Worm (Caenorhabditis elegans) whole organism, early embryonic: ENCODE results near the gene R07H5.9.

ENCODE experiments used
- aly-1 ChIP-seq: sonication (generic microtip); optimal IDR thresholded peaks from 2 replicates; lab custom pipeline; 2016; ENCODE audit warnings: missing genetic modification characterization, missing compliant biosample characterization
- ama-1 ChIP-seq: fragments of 150-350 bp; optimal IDR thresholded peaks from 2 replicates; lab custom pipeline; 2014
- flt-1 ChIP-seq: fragments of 200-800 bp; sonication (Bioruptor generic); IDR thresholded peaks from 2 replicates; pipeline ENCODE4 v1.3.6; 2022; ENCODE audit warnings: missing genetic modification characterization, missing compliant biosample characterization
- hmbx-1 ChIP-seq: sonication (generic microtip); optimal IDR thresholded peaks from 2 replicates; lab custom pipeline; 2016; ENCODE audit warnings: mild to moderate bottlenecking, missing genetic modification characterization, missing compliant biosample characterization
- hmg-4 ChIP-seq: fragments of 200-800 bp; sonication (Bioruptor generic); optimal IDR thresholded peaks from 2 replicates; lab custom pipeline; 2018; ENCODE audit warnings: mild to moderate bottlenecking, missing genetic modification characterization, missing compliant biosample characterization
- hnd-1 ChIP-seq: sonication (generic microtip); optimal IDR thresholded peaks from 2 replicates; lab custom pipeline; 2016; ENCODE audit warnings: missing genetic modification characterization, missing compliant biosample characterization
- scrt-1 ChIP-seq: fragments of 200-800 bp; sonication (Bioruptor generic); IDR thresholded peaks from 2 replicates; pipeline ENCODE4 v1.3.6; 2022; ENCODE audit warnings: missing genetic modification characterization, missing compliant biosample characterization
- tbx-37 ChIP-seq: fragments of 200-800 bp; sonication (Bioruptor generic); conservative IDR thresholded peaks from 2 replicates; pipeline ENCODE4 v1.3.6; 2022; ENCODE audit warnings: missing genetic modification reagents, missing genetic modification characterization, missing compliant biosample characterization

- no peak for TF ChIP-seq ama-1 (lab: Kevin White, UChicago)
- TF ChIP-seq hmbx-1 = no peak
- TF ChIP-seq tbx-37 = no peak
- TF ChIP-seq flt-1 (GFP tag; lab: Robert Waterston, UW) = no peak
- no peak for TF ChIP-seq hmg-4 (GFP tag; lab: Kevin White, UChicago)
- TF ChIP-seq aly-1 (tag; lab: Kevin White, UChicago) = no peak
- TF ChIP-seq scrt-1 (GFP tag; lab: Robert Waterston, UW) = no peak
- no peak for TF ChIP-seq hnd-1 (tag; lab: Kevin White, UChicago)
Observed at ce11 chrIV:11248031-11248631, 40.8 kb downstream of the R07H5.9 start, which contains the start of gene C05C12.4.
